Worm (Caenorhabditis elegans) whole organism, young adult: ENCODE measurements around the gene vap-2.

Experiments used
- B0019.2 ChIP-seq: fragments of 200-800 bp; sonication (Bioruptor generic); conservative IDR thresholded peaks from 2 replicates; pipeline ENCODE4 v1.3.6; 2022; ENCODE audit warnings: missing genetic modification reagents, missing genetic modification characterization, missing compliant biosample characterization
- B0336.3 ChIP-seq: fragments of 200-800 bp; sonication (Bioruptor generic); IDR thresholded peaks from 2 replicates; pipeline ENCODE4 v1.3.6; 2022; ENCODE audit warnings: missing genetic modification characterization, missing compliant biosample characterization
- C06A6.2 ChIP-seq: fragments of 200-800 bp; sonication (Bioruptor generic); conservative IDR thresholded peaks from 2 replicates; pipeline ENCODE4 v1.3.6; 2022; ENCODE audit warnings: missing genetic modification characterization, missing compliant biosample characterization
- D2030.7 ChIP-seq: fragments of 200-800 bp; sonication (Bioruptor generic); IDR thresholded peaks from 2 replicates; pipeline ENCODE4 v1.3.6; 2022; ENCODE audit warnings: missing genetic modification reagents, missing genetic modification characterization, missing compliant biosample characterization
- F23B12.7 ChIP-seq: sonication (generic microtip); optimal IDR thresholded peaks from 2 replicates; lab custom pipeline; 2017; ENCODE audit warnings: missing genetic modification characterization, mild to moderate bottlenecking, missing compliant biosample characterization, antibody characterized with exemption, moderate library complexity; ENCODE audit not compliant: insufficient read depth
- F37B4.10 ChIP-seq: fragments of 200-800 bp; sonication (Bioruptor generic); IDR thresholded peaks from 2 replicates; pipeline ENCODE4 v1.3.6; 2022; ENCODE audit warnings: missing genetic modification characterization, missing compliant biosample characterization
- F39B2.1 ChIP-seq: fragments of 200-800 bp; sonication (Bioruptor generic); IDR thresholded peaks from 2 replicates; pipeline ENCODE4 v1.3.6; 2022; ENCODE audit warnings: missing genetic modification reagents, missing genetic modification characterization, missing compliant biosample characterization
- T07F8.4 ChIP-seq: sonication (generic microtip); optimal IDR thresholded peaks from 2 replicates; lab custom pipeline; 2016; ENCODE audit warnings: mild to moderate bottlenecking, missing genetic modification characterization, moderate library complexity, missing compliant biosample characterization
- Y53G8AR.9 ChIP-seq: fragments of 200-800 bp; sonication (Bioruptor generic); conservative IDR thresholded peaks from 2 replicates; pipeline ENCODE4 v1.3.6; 2022; ENCODE audit warnings: missing genetic modification reagents, missing genetic modification characterization, missing compliant biosample characterization
- Y56A3A.18 ChIP-seq: fragments of 200-800 bp; sonication (Bioruptor generic); IDR thresholded peaks from 2 replicates; pipeline ENCODE4 v1.3.6; 2022; ENCODE audit warnings: missing genetic modification reagents, missing genetic modification characterization, missing compliant biosample characterization
- Y67H2A.10 ChIP-seq: fragments of 200-800 bp; sonication (Bioruptor generic); conservative IDR thresholded peaks from 2 replicates; pipeline ENCODE4 v1.3.6; 2022; ENCODE audit warnings: missing genetic modification reagents, missing genetic modification characterization, missing compliant biosample characterization
- Y79H2A.3 ChIP-seq: fragments of 200-800 bp; sonication (Bioruptor generic); conservative IDR thresholded peaks from 2 replicates; pipeline ENCODE4 v1.3.6; 2022; ENCODE audit warnings: missing genetic modification reagents, missing genetic modification characterization, missing compliant biosample characterization
- aptf-2 ChIP-seq: fragments of 200-800 bp; sonication (Bioruptor generic); conservative IDR thresholded peaks from 2 replicates; pipeline ENCODE4 v1.3.6; 2022; ENCODE audit warnings: missing genetic modification reagents, missing genetic modification characterization, missing compliant biosample characterization
- aptf-3 ChIP-seq: fragments of 200-800 bp; sonication (Bioruptor generic); IDR thresholded peaks from 2 replicates; pipeline ENCODE4 v1.3.6; 2022; ENCODE audit warnings: missing genetic modification characterization, missing compliant biosample characterization
- attf-3 ChIP-seq: fragments of 200-800 bp; sonication (Bioruptor generic); conservative IDR thresholded peaks from 2 replicates; pipeline ENCODE4 v1.3.6; 2022; ENCODE audit warnings: missing genetic modification reagents, missing genetic modification characterization, missing compliant biosample characterization
- ccch-3 ChIP-seq: fragments of 200-800 bp; sonication (Bioruptor generic); optimal IDR thresholded peaks from 2 replicates; lab custom pipeline; 2018; ENCODE audit warnings: mild to moderate bottlenecking, missing genetic modification characterization, missing compliant biosample characterization
- ceh-91 ChIP-seq: fragments of 200-800 bp; sonication (Bioruptor generic); IDR thresholded peaks from 2 replicates; pipeline ENCODE4 v1.3.6; 2022; ENCODE audit warnings: missing genetic modification reagents, missing genetic modification characterization, missing compliant biosample characterization
- chd-7 ChIP-seq: sonication (generic microtip); optimal IDR thresholded peaks from 2 replicates; lab custom pipeline; 2016; ENCODE audit warnings: mild to moderate bottlenecking, missing genetic modification characterization, moderate library complexity, missing compliant biosample characterization
- hlh-12 ChIP-seq: sonication (generic microtip); optimal IDR thresholded peaks from 2 replicates; lab custom pipeline; 2016; ENCODE audit warnings: missing genetic modification characterization, missing compliant biosample characterization
- hsf-1 ChIP-seq: fragments of 200-800 bp; sonication (Bioruptor generic); IDR thresholded peaks from 2 replicates; pipeline ENCODE4 v1.3.6; 2022; ENCODE audit warnings: missing genetic modification reagents, missing genetic modification characterization, missing compliant biosample characterization
- let-607 ChIP-seq, 2 experiments: fragments of 200-800 bp in 1 of 2; sonication (Bioruptor generic) in 1 of 2; sonication (generic microtip) in 1 of 2; optimal IDR thresholded peaks; 2 replicates each; lab custom pipeline; 2016 to 2018; ENCODE audit warnings: mild to moderate bottlenecking in 2 of 2, missing compliant biosample characterization in 2 of 2, missing genetic modification characterization in 2 of 2, moderate library complexity in 2 of 2, missing genotype in 1 of 2
- lin-26 ChIP-seq: fragments of 200-800 bp; sonication (Bioruptor generic); IDR thresholded peaks from 2 replicates; pipeline ENCODE4 v1.3.6; 2022; ENCODE audit warnings: missing genetic modification reagents, missing genetic modification characterization, missing compliant biosample characterization
- lir-1 ChIP-seq: fragments of 200-800 bp; sonication (Bioruptor generic); conservative IDR thresholded peaks from 2 replicates; pipeline ENCODE4 v1.3.6; 2022; ENCODE audit warnings: missing genetic modification reagents, missing genetic modification characterization, missing compliant biosample characterization
- lsy-27 ChIP-seq: sonication (generic microtip); optimal IDR thresholded peaks from 2 replicates; lab custom pipeline; 2017; ENCODE audit warnings: missing genetic modification characterization, mild to moderate bottlenecking, missing compliant biosample characterization, antibody characterized with exemption, missing genotype, borderline replicate concordance; ENCODE audit not compliant: insufficient read depth
- madf-6 ChIP-seq: fragments of 200-800 bp; sonication (Bioruptor generic); IDR thresholded peaks from 2 replicates; pipeline ENCODE4 v1.3.6; 2022; ENCODE audit warnings: missing genetic modification reagents, missing genetic modification characterization, missing compliant biosample characterization
- mcd-1 ChIP-seq: fragments of 200-800 bp; sonication (Bioruptor generic); IDR thresholded peaks from 2 replicates; pipeline ENCODE4 v1.3.6; 2022; ENCODE audit warnings: missing genetic modification reagents, missing genetic modification characterization, missing compliant biosample characterization
- mes-4 ChIP-seq: sonication (generic microtip); optimal IDR thresholded peaks from 2 replicates; lab custom pipeline; 2016; ENCODE audit warnings: missing genotype, missing genetic modification characterization, missing compliant biosample characterization
- nfya-1 ChIP-seq: sonication (generic microtip); optimal IDR thresholded peaks from 2 replicates; lab custom pipeline; 2017; ENCODE audit warnings: antibody characterized with exemption, missing compliant biosample characterization, missing genetic modification characterization, borderline replicate concordance; ENCODE audit not compliant: insufficient read depth
- nfyb-1 ChIP-seq: fragments of 200-800 bp; sonication (Bioruptor generic); IDR thresholded peaks from 2 replicates; pipeline ENCODE4 v1.3.6; 2022; ENCODE audit warnings: missing genetic modification reagents, missing genetic modification characterization, missing compliant biosample characterization
- nhr-80 ChIP-seq: sonication (generic microtip); optimal IDR thresholded peaks from 2 replicates; lab custom pipeline; 2016; ENCODE audit warnings: missing genetic modification characterization, missing compliant biosample characterization
- rpc-1 ChIP-seq, 2 experiments: fragments of 150-350 bp in 1 of 2; sonication (generic microtip) in 1 of 2; optimal IDR thresholded peaks; 2 replicates each; lab custom pipeline; 2014 to 2018; ENCODE audit warnings: missing biosample characterization in 1 of 2, missing genetic modification characterization in 1 of 2, missing genetic modification reagents in 1 of 2, missing genotype in 1 of 2
- snpc-1.1 ChIP-seq: sonication (generic microtip); optimal IDR thresholded peaks from 2 replicates; lab custom pipeline; 2017; ENCODE audit warnings: missing genetic modification characterization, mild to moderate bottlenecking, missing compliant biosample characterization, antibody characterized with exemption, moderate library complexity, missing genotype, missing genetic modification reagents; ENCODE audit not compliant: insufficient read depth
- snpc-1.3 ChIP-seq: sonication (generic microtip); optimal IDR thresholded peaks from 2 replicates; lab custom pipeline; 2017; ENCODE audit warnings: missing genetic modification characterization, mild to moderate bottlenecking, missing compliant biosample characterization, antibody characterized with exemption, moderate library complexity, missing genotype, missing genetic modification reagents; ENCODE audit not compliant: insufficient read depth
- snpc-3.4 ChIP-seq: sonication (generic microtip); optimal IDR thresholded peaks from 2 replicates; lab custom pipeline; 2017; ENCODE audit warnings: missing genetic modification characterization, mild to moderate bottlenecking, missing compliant biosample characterization, antibody characterized with exemption, moderate library complexity, missing genotype, missing genetic modification reagents
- snpc-4 ChIP-seq, 5 experiments: fragments of 150-350 bp in 1 of 5; sonication (generic microtip) in 4 of 5; optimal IDR thresholded peaks; 2 replicates each; lab custom pipeline; 2014 to 2018; ENCODE audit warnings: missing genetic modification characterization in 5 of 5, missing biosample characterization in 3 of 5, antibody characterized with exemption in 2 of 5, mild to moderate bottlenecking in 2 of 5, missing compliant biosample characterization in 2 of 5, missing genotype in 2 of 5, moderate library complexity in 2 of 5, missing genetic modification reagents in 1 of 5
- somi-1 ChIP-seq: fragments of 200-800 bp; sonication (Bioruptor generic); optimal IDR thresholded peaks from 2 replicates; lab custom pipeline; 2018; ENCODE audit warnings: mild to moderate bottlenecking, missing genetic modification characterization, missing compliant biosample characterization
- unc-130 ChIP-seq: sonication (generic microtip); optimal IDR thresholded peaks from 2 replicates; lab custom pipeline; 2016; ENCODE audit warnings: missing genetic modification reagents, missing genetic modification characterization, missing compliant biosample characterization
- xnd-1 ChIP-seq: sonication (generic microtip); optimal IDR thresholded peaks from 2 replicates; lab custom pipeline; 2016; ENCODE audit warnings: missing genotype, missing genetic modification reagents, missing genetic modification characterization, missing compliant biosample characterization
- zfh-2 ChIP-seq: fragments of 200-800 bp; sonication (Bioruptor generic); conservative IDR thresholded peaks from 2 replicates; pipeline ENCODE4 v1.3.6; 2022; ENCODE audit warnings: missing genetic modification reagents, missing genetic modification characterization, missing compliant biosample characterization
- ztf-25 ChIP-seq: fragments of 200-800 bp; sonication (Bioruptor generic); IDR thresholded peaks from 2 replicates; pipeline ENCODE4 v1.3.6; 2022; ENCODE audit warnings: missing genetic modification reagents, missing genetic modification characterization, missing compliant biosample characterization
- ztf-6 ChIP-seq: fragments of 200-800 bp; sonication (Bioruptor generic); IDR thresholded peaks from 2 replicates; pipeline ENCODE4 v1.3.6; 2022; ENCODE audit warnings: missing genetic modification reagents, missing genetic modification characterization, missing compliant biosample characterization

Gene vap-2

DNA sequence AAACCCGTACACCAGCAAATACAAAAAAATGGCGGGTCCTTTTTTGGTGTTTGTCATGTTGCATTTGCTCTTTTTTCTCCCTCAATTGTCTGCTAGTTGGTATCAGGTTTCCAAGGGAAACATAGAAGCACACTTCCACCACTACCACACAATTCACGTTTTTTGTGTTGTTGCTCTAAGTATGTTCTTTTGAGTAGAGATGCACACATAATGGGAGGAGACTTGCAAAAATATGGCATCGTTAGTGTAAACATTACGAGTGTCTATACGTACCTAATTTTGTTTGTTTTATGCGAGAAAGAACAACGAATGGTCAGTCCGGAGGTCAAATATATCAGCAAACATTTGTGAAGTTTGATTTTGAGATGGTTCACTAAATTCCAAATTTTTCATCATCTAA lies 22.4 kb downstream of the vap-2 start:
- TF ChIP-seq nfyb-1 (no peak), hlh-12 (tag; lab: Kevin White, UChicago) (no peak), snpc-3.4 (no peak), aptf-3 (GFP tag; lab: Robert Waterston, UW) (no peak), unc-130 (GFP tag; lab: Kevin White, UChicago) (no peak), Y56A3A.18 (GFP tag; lab: Robert Waterston, UW) (no peak), ccch-3 (GFP tag; lab: Kevin White, UChicago) (no peak), Y53G8AR.9 (GFP tag; lab: Robert Waterston, UW) (no peak), B0019.2 (GFP tag; lab: Robert Waterston, UW) (no peak), F23B12.7 (tag; lab: Kevin White, UChicago) (no peak), Y67H2A.10 (no peak), attf-3 (GFP tag; lab: Robert Waterston, UW) (no peak), hsf-1 (GFP tag; lab: Robert Waterston, UW) (no peak), madf-6 (GFP tag; lab: Robert Waterston, UW) (no peak), C06A6.2 (GFP tag; lab: Robert Waterston, UW) (no peak)

DNA sequence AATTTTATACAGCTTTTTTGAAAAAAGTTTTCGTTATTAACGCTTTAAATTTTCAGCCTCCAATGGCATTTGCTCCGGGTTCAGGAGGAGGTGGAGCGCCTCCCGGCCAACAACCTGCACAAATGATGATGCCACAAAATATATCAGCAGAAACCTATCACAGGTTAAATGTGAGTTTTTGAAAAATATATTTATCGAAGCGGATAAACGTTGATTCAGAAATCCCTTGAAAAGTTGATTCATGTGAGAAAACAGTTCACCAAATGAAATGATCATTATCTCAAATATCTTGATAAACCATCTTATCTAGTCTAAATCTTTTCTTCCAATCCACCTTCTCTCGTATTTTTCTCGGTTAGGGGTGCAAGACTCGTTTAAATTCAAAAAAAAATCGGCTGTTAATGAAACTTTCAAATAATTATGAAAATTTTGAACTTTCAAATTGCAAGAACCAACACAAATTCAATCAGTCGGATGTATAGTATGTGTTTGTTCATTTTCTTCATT lies 23.1 kb downstream of the vap-2 start, which contains the start of gene sma-9:
TSS of gene sma-9 (plus strand) at position 51 of the 507 bp plus-strand sequence.
- TF ChIP-seq lsy-27 (tag; lab: Kevin White, UChicago) (no peak), D2030.7 (no peak)

DNA sequence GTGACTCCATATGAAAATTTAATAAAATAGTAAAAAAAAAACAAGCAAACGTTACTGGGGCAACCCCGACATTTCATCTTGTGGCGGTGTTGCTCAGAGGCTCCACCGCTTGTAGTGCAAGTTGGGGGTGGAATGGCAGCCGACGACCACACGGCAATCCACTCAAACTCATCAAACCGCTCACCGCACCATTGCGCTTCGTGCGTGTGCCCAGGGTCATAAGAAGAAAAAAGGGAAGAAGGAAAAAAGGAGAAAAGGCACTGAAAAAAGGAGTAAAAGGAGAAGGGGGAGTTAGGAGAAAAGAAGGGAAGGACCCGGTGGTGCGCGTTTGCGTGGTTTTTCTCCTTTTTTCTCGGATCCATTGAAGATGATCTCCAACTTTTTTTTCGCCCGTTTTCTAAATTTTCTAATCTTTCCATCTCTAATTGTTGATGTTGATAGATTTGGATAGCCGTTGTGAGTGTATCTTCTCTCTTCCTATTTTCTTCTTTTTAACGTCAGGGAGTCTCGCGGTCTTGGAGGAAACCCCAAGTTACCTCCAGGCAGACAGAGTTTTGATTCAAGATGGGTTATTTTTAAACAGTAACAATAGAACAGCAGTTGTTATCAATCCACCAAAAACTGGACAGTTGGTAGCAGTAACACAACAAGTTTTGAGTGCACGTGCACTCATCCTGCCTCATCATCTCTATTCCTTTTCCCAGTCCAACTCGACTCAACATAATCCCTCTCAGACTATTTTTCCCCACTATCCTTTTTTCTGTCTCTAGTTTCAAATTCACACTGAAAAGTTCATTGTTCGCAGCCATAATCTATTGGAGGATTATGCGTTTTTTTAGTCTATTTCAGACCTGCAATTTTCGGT lies 23.8 kb downstream of the vap-2 start:
- TF ChIP-seq F37B4.10 (GFP tag; lab: Robert Waterston, UW) (no peak), snpc-4 (GFP tag; optimal IDR thresholded peaks at IDR 0.05; lab: Kevin White, UChicago) (peak; percentile 47), snpc-4 (tag; optimal IDR thresholded peaks at IDR 0.05; lab: Kevin White, UChicago) (peak; percentile 49 to 75 (median 70)), nfyb-1 (no peak), F39B2.1 (GFP tag; lab: Robert Waterston, UW) (no peak), somi-1 (GFP tag; lab: Kevin White, UChicago) (no peak), mcd-1 (GFP tag; lab: Robert Waterston, UW) (0 out of 2 replicates have a peak, but pooled peaks have one; percentile 11), xnd-1 (tag; lab: Kevin White, UChicago) (no peak), ztf-25 (no peak), T07F8.4 (tag; lab: Kevin White, UChicago) (no peak), madf-6 (GFP tag; lab: Robert Waterston, UW) (no peak), let-607 (tag; optimal IDR thresholded peaks at IDR 0.05; lab: Kevin White, UChicago) (no peak), ceh-91 (no peak), nfya-1 (tag; lab: Kevin White, UChicago) (no peak), lin-26 (0 out of 2 replicates have a peak, but pooled peaks have one; percentile 14), nhr-80 (tag; lab: Kevin White, UChicago) (no peak), lir-1 (GFP tag; lab: Robert Waterston, UW) (no peak), aptf-2 (GFP tag; lab: Robert Waterston, UW) (no peak), snpc-1.1 (tag; lab: Kevin White, UChicago) (no peak), rpc-1 (optimal IDR thresholded peaks at IDR 0.05; lab: Kevin White, UChicago) (no peak), rpc-1 (tag; optimal IDR thresholded peaks at IDR 0.05; lab: Kevin White, UChicago) (no peak), Y67H2A.10 (no peak), B0336.3 (no peak), mes-4 (tag; lab: Kevin White, UChicago) (no peak), ztf-6 (GFP tag; lab: Robert Waterston, UW) (no peak), zfh-2 (peak; percentile 53), Y79H2A.3 (GFP tag; lab: Robert Waterston, UW) (no peak), chd-7 (tag; lab: Kevin White, UChicago) (no peak), snpc-1.3 (tag; lab: Kevin White, UChicago) (no peak)
